Fruit fly (Drosophila melanogaster): ENCODE data around the gene Jhbp4.

Gene Jhbp4

dm6 chr3R:16069266-16069665 is 26.0 kb downstream of the Jhbp4 start (continued):
- TF ChIP-seq D19A (tag; optimal IDR thresholded peaks at IDR 0.05), result no peak
- TF ChIP-seq tio (GFP tag; optimal IDR thresholded peaks at IDR 0.05), result no peak
- TF ChIP-seq Dek (tag; optimal IDR thresholded peaks at IDR 0.05), result no peak
- TF ChIP-seq CG11723 (GFP tag; optimal IDR thresholded peaks at IDR 0.05), result peak; percentile 42
- TF ChIP-seq chm (GFP tag; IDR thresholded peaks at IDR 0.05), result peak; percentile 41; the same call in 1 of the 2 replicates
- no peak for TF ChIP-seq CG4730 (GFP tag; IDR thresholded peaks at IDR 0.05)
- TF ChIP-seq BtbVII (GFP tag; optimal IDR thresholded peaks at IDR 0.05), result peak; percentile 52
- no peak for TF ChIP-seq sna (GFP tag; IDR thresholded peaks at IDR 0.05; ENCODE audit: partially characterized antibody)
- TF ChIP-seq CG4707 (GFP tag; optimal IDR thresholded peaks at IDR 0.05), result peak; percentile 22
- peak; percentile 21 for TF ChIP-seq salm (tag; optimal IDR thresholded peaks at IDR 0.05)
- TF ChIP-seq Dll (GFP tag; IDR thresholded peaks at IDR 0.05; ENCODE audit: partially characterized antibody), result no peak
- TF ChIP-seq CG31388 (GFP tag; optimal IDR thresholded peaks at IDR 0.05), result no peak
- TF ChIP-seq CG13296 (GFP tag; optimal IDR thresholded peaks at IDR 0.05), result no peak
- TF ChIP-seq CG13424 (tag; optimal IDR thresholded peaks at IDR 0.05), result peak; percentile 42
- no peak for TF ChIP-seq ERR (GFP tag; optimal IDR thresholded peaks at IDR 0.05)
- TF ChIP-seq YL-1 (GFP tag; optimal IDR thresholded peaks at IDR 0.05), result peak; percentile 5
- TF ChIP-seq CG2120 (GFP tag; optimal IDR thresholded peaks at IDR 0.05), result no peak
- TF ChIP-seq pros (GFP tag; optimal IDR thresholded peaks at IDR 0.05), result peak; percentile 37
- no peak for TF ChIP-seq sc (optimal IDR thresholded peaks at IDR 0.05)
- peak; percentile 40 for TF ChIP-seq sc (GFP tag; optimal IDR thresholded peaks at IDR 0.05)
- peak; percentile 53 for TF ChIP-seq fd64A (GFP tag; optimal IDR thresholded peaks at IDR 0.05)
- TF ChIP-seq CG8478 (optimal IDR thresholded peaks at IDR 0.05), result no peak
- TF ChIP-seq Xrp1 (GFP tag; IDR thresholded peaks at IDR 0.05), result peak; percentile 75
- TF ChIP-seq CG12219 (GFP tag; optimal IDR thresholded peaks at IDR 0.05), result peak; percentile 48
- TF ChIP-seq lab (GFP tag; optimal IDR thresholded peaks at IDR 0.05), result no peak
- TF ChIP-seq Hr78 (GFP tag; optimal IDR thresholded peaks at IDR 0.05), result no peak
- TF ChIP-seq CG30020 (tag; optimal IDR thresholded peaks at IDR 0.05), result no peak
- no peak for TF ChIP-seq CG2712 (tag; optimal IDR thresholded peaks at IDR 0.05)
- peak in 1 of 2 experiments; percentile 6 for TF ChIP-seq chif (GFP tag; optimal IDR thresholded peaks at IDR 0.05)
- peak; percentile 47; the same call in 1 of the 2 replicates for TF ChIP-seq Rfx (GFP tag; IDR thresholded peaks at IDR 0.05)
- TF ChIP-seq Trl (optimal IDR thresholded peaks at IDR 0.05), result no peak
- peak; percentile 46 for TF ChIP-seq Trl (GFP tag; optimal IDR thresholded peaks at IDR 0.05)
- TF ChIP-seq CG42726 (GFP tag; IDR thresholded peaks at IDR 0.05; ENCODE audit: partially characterized antibody), result no peak
- TF ChIP-seq CG17385 (GFP tag; optimal IDR thresholded peaks at IDR 0.05), result peak; percentile 41
- TF ChIP-seq oc (tag; optimal IDR thresholded peaks at IDR 0.05), result peak; percentile 73
- TF ChIP-seq CG6654 (GFP tag; optimal IDR thresholded peaks at IDR 0.05), result peak; percentile 3
- TF ChIP-seq CG12236 (GFP tag; optimal IDR thresholded peaks at IDR 0.05), result peak; percentile 46
- peak in 1 of 3 experiments; percentile 24 for TF ChIP-seq lola (GFP tag; optimal IDR thresholded peaks at IDR 0.05)
- TF ChIP-seq CG16815 (GFP tag; optimal IDR thresholded peaks at IDR 0.05), result no peak
- TF ChIP-seq Nf-YB (GFP tag; optimal IDR thresholded peaks at IDR 0.05), result peak; percentile 25
- TF ChIP-seq gce (GFP tag; IDR thresholded peaks at IDR 0.05), result peak; percentile 43; the same call in 1 of the 3 replicates
- TF ChIP-seq kni (GFP tag; optimal IDR thresholded peaks at IDR 0.05), result peak; percentile 94
- TF ChIP-seq fd96Cb (tag; optimal IDR thresholded peaks at IDR 0.05), result no peak
- peak; percentile 50 for TF ChIP-seq CG10209 (GFP tag; optimal IDR thresholded peaks at IDR 0.05)
- TF ChIP-seq run (tag; optimal IDR thresholded peaks at IDR 0.05), result no peak
- peak; percentile 24 for TF ChIP-seq CG6765 (GFP tag; optimal IDR thresholded peaks at IDR 0.05)
- TF ChIP-seq onecut (GFP tag; IDR thresholded peaks at IDR 0.05), result peak; percentile 55; the same call in 1 of the 2 replicates
- TF ChIP-seq Oli (tag; optimal IDR thresholded peaks at IDR 0.05), result no peak
- no peak for TF ChIP-seq pan (optimal IDR thresholded peaks at IDR 0.05)
- TF ChIP-seq pan (GFP tag; optimal IDR thresholded peaks at IDR 0.05 in 1 of 2, IDR thresholded peaks at IDR 0.05 in 1 of 2), result peak in 1 of 2 experiments; percentile 51
- peak; percentile 43 for TF ChIP-seq CG15011 (GFP tag; optimal IDR thresholded peaks at IDR 0.05)
